Fruit fly (Drosophila melanogaster) whole organism, embryonic: ENCODE measurements around the gene CG42820.

Experiments used
- Antp ChIP-seq: fragments of 200-800 bp; sonication (Bioruptor generic); optimal IDR thresholded peaks from 3 replicates; lab custom pipeline; 2016; ENCODE audit warnings: missing biosample characterization, missing genetic modification characterization
- B-H1 ChIP-seq: fragments of 200-800 bp; sonication (Bioruptor generic); IDR thresholded peaks from 3 replicates; pipeline ENCODE4 v1.3.6; 2022; ENCODE audit warnings: missing biosample characterization, missing genetic modification characterization
- CG10321 ChIP-seq: fragments of 200-800 bp; sonication (Bioruptor generic); IDR thresholded peaks from 2 replicates; pipeline ENCODE4 v1.3.6; 2022; ENCODE audit warnings: missing biosample characterization, missing genetic modification characterization
- CG11504 ChIP-seq: fragments of 200-800 bp; sonication (Bioruptor generic); optimal IDR thresholded peaks from 3 replicates; lab custom pipeline; 2019; ENCODE audit warnings: missing biosample characterization, mild to moderate bottlenecking, missing genetic modification characterization, moderate library complexity
- CG17186 ChIP-seq: fragments of 200-800 bp; sonication (Bioruptor generic); optimal IDR thresholded peaks from 3 replicates; lab custom pipeline; 2017; ENCODE audit warnings: missing biosample characterization, missing genetic modification reagents, missing genetic modification characterization
- CG17568 ChIP-seq: fragments of 200-800 bp; sonication (Bioruptor generic); optimal IDR thresholded peaks from 2 replicates; lab custom pipeline; 2018; ENCODE audit warnings: missing biosample characterization, mild to moderate bottlenecking, missing genetic modification characterization, moderate library complexity
- CG18599 ChIP-seq: fragments of 200-800 bp; sonication (Bioruptor generic); optimal IDR thresholded peaks from 3 replicates; lab custom pipeline; 2017; ENCODE audit warnings: missing biosample characterization, missing genetic modification characterization, mild to moderate bottlenecking, moderate library complexity, missing genetic modification reagents
- CG2120 ChIP-seq: fragments of 200-800 bp; sonication (Bioruptor generic); optimal IDR thresholded peaks from 3 replicates; lab custom pipeline; 2016; ENCODE audit warnings: missing biosample characterization, missing genetic modification characterization
- CG2875 ChIP-seq: fragments of 200-800 bp; sonication (Bioruptor generic); optimal IDR thresholded peaks from 2 replicates; lab custom pipeline; 2017; ENCODE audit warnings: missing biosample characterization, mild to moderate bottlenecking, missing genetic modification characterization, missing genetic modification reagents
- CG3995 ChIP-seq: fragments of 200-800 bp; sonication (Bioruptor generic); optimal IDR thresholded peaks from 3 replicates; lab custom pipeline; 2016; ENCODE audit warnings: missing biosample characterization, missing genetic modification characterization
- CG4328 ChIP-seq: fragments of 200-800 bp; sonication (Bioruptor generic); optimal IDR thresholded peaks from 3 replicates; lab custom pipeline; 2017; ENCODE audit warnings: missing biosample characterization, missing genetic modification reagents, missing genetic modification characterization
- CG4424 ChIP-seq: fragments of 200-800 bp; sonication (Bioruptor generic); optimal IDR thresholded peaks from 3 replicates; lab custom pipeline; 2016; ENCODE audit warnings: missing biosample characterization, missing genetic modification characterization
- CG5180 ChIP-seq: fragments of 200-800 bp; sonication (Bioruptor generic); optimal IDR thresholded peaks from 3 replicates; lab custom pipeline; 2017; ENCODE audit warnings: missing biosample characterization, missing genetic modification characterization, mild to moderate bottlenecking, moderate library complexity, missing genetic modification reagents
- CG6813 ChIP-seq: fragments of 200-800 bp; sonication (Bioruptor generic); optimal IDR thresholded peaks from 2 replicates; lab custom pipeline; 2017; ENCODE audit warnings: missing biosample characterization, missing genetic modification characterization, mild to moderate bottlenecking, moderate library complexity, missing genetic modification reagents
- CG8765 ChIP-seq: fragments of 200-800 bp; sonication (Bioruptor generic); IDR thresholded peaks from 2 replicates; pipeline ENCODE4 v1.3.6; 2022; ENCODE audit warnings: missing biosample characterization, missing genetic modification characterization
- CoRest ChIP-seq: fragments of 200-800 bp; sonication (Bioruptor generic); optimal IDR thresholded peaks from 3 replicates; lab custom pipeline; 2018; ENCODE audit warnings: missing biosample characterization, mild to moderate bottlenecking, missing genetic modification characterization, moderate library complexity
- Deaf1 ChIP-seq: fragments of 200-800 bp; optimal IDR thresholded peaks from 3 replicates; lab custom pipeline; 2019; ENCODE audit warnings: missing biosample characterization, mild to moderate bottlenecking, missing genetic modification characterization, moderate library complexity
- Dref ChIP-seq: fragments of 200-800 bp; sonication (Bioruptor generic); IDR thresholded peaks from 2 replicates; pipeline ENCODE4 v1.3.6; 2022; ENCODE audit warnings: missing biosample characterization, missing genetic modification characterization
- Drgx ChIP-seq: fragments of 200-800 bp; sonication (Bioruptor generic); IDR thresholded peaks from 2 replicates; pipeline ENCODE4 v1.3.6; 2022; ENCODE audit warnings: missing biosample characterization, missing genetic modification characterization
- Ets65A ChIP-seq: fragments of 200-800 bp; sonication (Bioruptor generic); peaks from one replicate; lab custom pipeline; 2016; ENCODE audit warnings: missing biosample characterization, missing genetic modification characterization
- Hand ChIP-seq: fragments of 200-800 bp; sonication (Bioruptor generic); optimal IDR thresholded peaks from 2 replicates; lab custom pipeline; 2017; ENCODE audit warnings: mild to moderate bottlenecking, missing biosample characterization, missing genetic modification reagents, missing genetic modification characterization
- HmgZ ChIP-seq: fragments of 200-800 bp; sonication (Bioruptor generic); optimal IDR thresholded peaks from 2 replicates; lab custom pipeline; 2018; ENCODE audit warnings: missing biosample characterization, mild to moderate bottlenecking, missing genetic modification characterization
- Hmx ChIP-seq: fragments of 200-800 bp; sonication (Bioruptor generic); optimal IDR thresholded peaks from 2 replicates; lab custom pipeline; 2016; ENCODE audit warnings: missing biosample characterization, missing genetic modification characterization
- Hr3 ChIP-seq: fragments of 200-800 bp; sonication (Bioruptor generic); optimal IDR thresholded peaks from 3 replicates; lab custom pipeline; 2016; ENCODE audit warnings: missing biosample characterization, missing genetic modification characterization
- Med ChIP-seq: fragments of 200-800 bp; sonication (Bioruptor generic); peaks from one replicate; lab custom pipeline; 2016; ENCODE audit warnings: missing biosample characterization, missing genetic modification characterization, mild to moderate bottlenecking, inconsistent platforms, moderate library complexity
- Nf-YA ChIP-seq: fragments of 200-800 bp; sonication (Bioruptor generic); IDR thresholded peaks from 2 replicates; pipeline ENCODE4 v1.3.6; 2022; ENCODE audit warnings: missing biosample characterization, missing genetic modification characterization
- Nf-YB ChIP-seq: fragments of 200-800 bp; sonication (Bioruptor generic); optimal IDR thresholded peaks from 3 replicates; lab custom pipeline; 2019; ENCODE audit warnings: missing biosample characterization, mild to moderate bottlenecking, missing genetic modification characterization, moderate library complexity
- Sry-β ChIP-seq: fragments of 200-800 bp; sonication (Bioruptor generic); optimal IDR thresholded peaks from 2 replicates; lab custom pipeline; 2018; ENCODE audit warnings: missing biosample characterization, mild to moderate bottlenecking, missing genetic modification characterization, moderate library complexity
- Vsx1 ChIP-seq: fragments of 200-800 bp; sonication (Bioruptor generic); optimal IDR thresholded peaks from 2 replicates; lab custom pipeline; 2017; ENCODE audit warnings: missing biosample characterization, mild to moderate bottlenecking, missing genetic modification characterization, missing genetic modification reagents
- abd-A ChIP-seq: fragments of 200-800 bp; sonication (Bioruptor generic); optimal IDR thresholded peaks from 3 replicates; lab custom pipeline; 2019; ENCODE audit warnings: missing biosample characterization, mild to moderate bottlenecking, missing genetic modification characterization, moderate library complexity
- bcd ChIP-seq: fragments of 200-800 bp; sonication (Bioruptor generic); optimal IDR thresholded peaks from 2 replicates; lab custom pipeline; 2017; ENCODE audit warnings: missing biosample characterization, mild to moderate bottlenecking, missing genetic modification characterization
- cad ChIP-seq: fragments of >200 bp; optimal IDR thresholded peaks from 2 replicates; lab custom pipeline; 2017; ENCODE audit warnings: missing biosample characterization, missing genetic modification characterization
- cg ChIP-seq: fragments of 200-800 bp; sonication (Bioruptor generic); optimal IDR thresholded peaks from 3 replicates; lab custom pipeline; 2019; ENCODE audit warnings: missing biosample characterization, mild to moderate bottlenecking, missing genetic modification characterization, moderate library complexity
- disco-r ChIP-seq: fragments of 200-800 bp; sonication (Bioruptor generic); optimal IDR thresholded peaks from 2 replicates; lab custom pipeline; 2016; ENCODE audit warnings: missing biosample characterization, missing genetic modification characterization
- ewg ChIP-seq: fragments of 200-800 bp; sonication (Bioruptor generic); optimal IDR thresholded peaks from 3 replicates; lab custom pipeline; 2017; ENCODE audit warnings: mild to moderate bottlenecking, missing biosample characterization, missing genetic modification reagents, missing genetic modification characterization
- gro ChIP-seq: fragments of 200-800 bp; sonication (Bioruptor generic); optimal IDR thresholded peaks from 2 replicates; lab custom pipeline; 2016; ENCODE audit warnings: missing biosample characterization, missing genetic modification characterization
- nom ChIP-seq: fragments of 200-800 bp; sonication (Bioruptor generic); optimal IDR thresholded peaks from 2 replicates; lab custom pipeline; 2017; ENCODE audit warnings: missing biosample characterization, missing genetic modification characterization, mild to moderate bottlenecking, moderate library complexity, missing genetic modification reagents
- ranshi ChIP-seq: fragments of 200-800 bp; sonication (Bioruptor generic); IDR thresholded peaks from 2 replicates; pipeline ENCODE4 v1.3.6; 2022; ENCODE audit warnings: missing biosample characterization, missing genetic modification characterization
- sd ChIP-seq: fragments of 200-800 bp; sonication (Bioruptor generic); optimal IDR thresholded peaks from 3 replicates; lab custom pipeline; 2018; ENCODE audit warnings: missing biosample characterization, mild to moderate bottlenecking, missing genetic modification characterization, moderate library complexity
- ttk ChIP-seq: fragments of 200-800 bp; sonication (Bioruptor generic); IDR thresholded peaks from 2 replicates; pipeline ENCODE4 v2.1.2; 2022; ENCODE audit warnings: missing biosample characterization, missing genetic modification characterization
- twi ChIP-seq: fragments of 200-800 bp; optimal IDR thresholded peaks from 2 replicates; lab custom pipeline; 2019; ENCODE audit warnings: missing biosample characterization, mild to moderate bottlenecking, missing genetic modification characterization, moderate library complexity
- z ChIP-seq: fragments of 200-800 bp; sonication (Bioruptor generic); IDR thresholded peaks from 3 replicates; pipeline ENCODE4 v1.3.6; 2022; ENCODE audit warnings: missing biosample characterization, missing genetic modification characterization

Gene CG42820

dm6 chr2L:8418113-8418885, 26.1 kb upstream of the CG42820 start:
- no peak for TF ChIP-seq CG3995 (GFP tag; lab: Kevin White, UChicago)
- no peak for TF ChIP-seq CG2875 (GFP tag; lab: Kevin White, UChicago)
- TF ChIP-seq Hmx (GFP tag; lab: Kevin White, UChicago) = no peak
- no peak for TF ChIP-seq cad
- TF ChIP-seq Sry-β (GFP tag; lab: Kevin White, UChicago) = no peak
- TF ChIP-seq bcd (GFP tag; lab: Kevin White, UChicago) = no peak
- no peak for TF ChIP-seq Antp
- no peak for TF ChIP-seq ewg
- no peak for TF ChIP-seq cg (GFP tag; lab: Kevin White, UChicago)
- no peak for TF ChIP-seq HmgZ (tag; lab: Kevin White, UChicago)
- TF ChIP-seq Hr3 (GFP tag; lab: Kevin White, UChicago) = no peak
- TF ChIP-seq Drgx (GFP tag; lab: Robert Waterston, UW) = 0 out of 2 replicates have a peak, but pooled peaks have one; percentile 24
- TF ChIP-seq CG17186 (GFP tag; lab: Kevin White, UChicago) = no peak
- no peak for TF ChIP-seq CG17568 (GFP tag; lab: Kevin White, UChicago)
- no peak for TF ChIP-seq B-H1 (GFP tag; lab: Robert Waterston, UW)
- no peak for TF ChIP-seq CG2120 (GFP tag; lab: Kevin White, UChicago)
- TF ChIP-seq CG10321 (GFP tag; lab: Robert Waterston, UW) = no peak
- TF ChIP-seq CG6813 (GFP tag; lab: Kevin White, UChicago) = no peak
- no peak for TF ChIP-seq Hand (GFP tag; lab: Kevin White, UChicago)
- TF ChIP-seq sd (tag; lab: Kevin White, UChicago) = peak; percentile 85
- peak; percentile 83 for TF ChIP-seq nom (GFP tag; lab: Kevin White, UChicago)
- TF ChIP-seq CG18599 = no peak
- no peak for TF ChIP-seq CG4424 (GFP tag; lab: Kevin White, UChicago)
- TF ChIP-seq ttk (GFP tag; lab: Robert Waterston, UW) = no peak
- TF ChIP-seq Vsx1 (GFP tag; lab: Kevin White, UChicago) = no peak
- peak; percentile 65 for TF ChIP-seq Med (GFP tag; lab: Kevin White, UChicago)
- TF ChIP-seq z (GFP tag; lab: Robert Waterston, UW) = peak; percentile 82
- no peak for TF ChIP-seq disco-r (GFP tag; lab: Kevin White, UChicago)
- no peak for TF ChIP-seq CG4328
- TF ChIP-seq Nf-YB = no peak
- TF ChIP-seq Deaf1 (tag; lab: Kevin White, UChicago) = no peak
- TF ChIP-seq Nf-YA = no peak
- no peak for TF ChIP-seq Dref (GFP tag; lab: Robert Waterston, UW)
- no peak for TF ChIP-seq ranshi
- TF ChIP-seq Ets65A (GFP tag; lab: Kevin White, UChicago) = no peak
- no peak for TF ChIP-seq gro (GFP tag; lab: Kevin White, UChicago)
- TF ChIP-seq abd-A = peak; percentile 33
- TF ChIP-seq twi (tag; lab: Kevin White, UChicago) = peak; percentile 88
- no peak for TF ChIP-seq CG8765 (GFP tag; lab: Robert Waterston, UW)
- TF ChIP-seq CG11504 (tag; lab: Kevin White, UChicago) = no peak
- peak; percentile 51 for TF ChIP-seq CG5180 (GFP tag; lab: Kevin White, UChicago)
- TF ChIP-seq CoRest (tag; lab: Kevin White, UChicago) = no peak
- TF ChIP-seq, all 482 proteins: peak for 8
